Worm (Caenorhabditis elegans) whole organism, late embryonic: ENCODE data around the gene B0302.2.
A peak's percentile ranks its signal among the peaks of the same experiment; 100 is the strongest.

ENCODE experiments used
- T23F11.4 ChIP-seq: fragments of 200-800 bp; sonication (Bioruptor generic); optimal IDR thresholded peaks from 2 replicates; lab custom pipeline; 2018; ENCODE audit warnings: mild to moderate bottlenecking, missing genetic modification characterization, missing compliant biosample characterization
- ceh-14 ChIP-seq: sonication (generic microtip); optimal IDR thresholded peaks from 2 replicates; lab custom pipeline; 2016; ENCODE audit warnings: missing genotype, missing genetic modification characterization, missing compliant biosample characterization
- ets-4 ChIP-seq: sonication (generic microtip); optimal IDR thresholded peaks from 2 replicates; lab custom pipeline; 2016; ENCODE audit warnings: missing genetic modification characterization, missing compliant biosample characterization
- hlh-30 ChIP-seq: sonication (generic microtip); optimal IDR thresholded peaks from 2 replicates; lab custom pipeline; 2017; ENCODE audit warnings: antibody characterized with exemption, missing genetic modification characterization, missing compliant biosample characterization; ENCODE audit not compliant: insufficient read depth
- pag-3 ChIP-seq: sonication (generic microtip); optimal IDR thresholded peaks from 2 replicates; lab custom pipeline; 2016; ENCODE audit warnings: missing compliant biosample characterization, missing genetic modification characterization, borderline replicate concordance
- pqm-1 ChIP-seq: sonication (generic microtip); optimal IDR thresholded peaks from 2 replicates; lab custom pipeline; 2016; ENCODE audit warnings: missing genetic modification characterization, missing compliant biosample characterization
- rnt-1 ChIP-seq: sonication (generic microtip); optimal IDR thresholded peaks from 2 replicates; lab custom pipeline; 2016; ENCODE audit warnings: missing genetic modification characterization, missing compliant biosample characterization
- sox-2 ChIP-seq: fragments of 200-800 bp; sonication (Bioruptor generic); IDR thresholded peaks from 2 replicates; pipeline ENCODE4 v1.3.6; 2022; ENCODE audit warnings: missing genetic modification reagents, missing genetic modification characterization, missing compliant biosample characterization
- tbx-2 ChIP-seq: sonication (generic microtip); optimal IDR thresholded peaks from 2 replicates; lab custom pipeline; 2016; ENCODE audit warnings: missing genetic modification characterization, missing compliant biosample characterization
- ttx-3 ChIP-seq: sonication (generic microtip); optimal IDR thresholded peaks from 2 replicates; lab custom pipeline; 2016; ENCODE audit warnings: missing genetic modification reagents, missing genetic modification characterization, missing compliant biosample characterization

- TF ChIP-seq hlh-30: no peak
- TF ChIP-seq ttx-3 (tag; lab: Kevin White, UChicago): no peak
- peak; percentile 30 for TF ChIP-seq tbx-2 (tag; lab: Kevin White, UChicago)
- TF ChIP-seq T23F11.4 (GFP tag; lab: Kevin White, UChicago): no peak
- no peak for TF ChIP-seq rnt-1 (tag; lab: Kevin White, UChicago)
- TF ChIP-seq pag-3 (tag; lab: Kevin White, UChicago): no peak
- TF ChIP-seq ceh-14 (tag; lab: Kevin White, UChicago): no peak
- TF ChIP-seq sox-2 (GFP tag; lab: Robert Waterston, UW): no peak
- no peak for TF ChIP-seq pqm-1
- no peak for TF ChIP-seq ets-4 (tag; lab: Kevin White, UChicago)
Observed at ce11 chrX:17221873-17222525, 43.7 kb downstream of the B0302.2 start, which contains the start of gene rab-6.2.
